Fruit fly (Drosophila melanogaster): ENCODE data around the gene Hsp110.

Gene Hsp110

DNA sequence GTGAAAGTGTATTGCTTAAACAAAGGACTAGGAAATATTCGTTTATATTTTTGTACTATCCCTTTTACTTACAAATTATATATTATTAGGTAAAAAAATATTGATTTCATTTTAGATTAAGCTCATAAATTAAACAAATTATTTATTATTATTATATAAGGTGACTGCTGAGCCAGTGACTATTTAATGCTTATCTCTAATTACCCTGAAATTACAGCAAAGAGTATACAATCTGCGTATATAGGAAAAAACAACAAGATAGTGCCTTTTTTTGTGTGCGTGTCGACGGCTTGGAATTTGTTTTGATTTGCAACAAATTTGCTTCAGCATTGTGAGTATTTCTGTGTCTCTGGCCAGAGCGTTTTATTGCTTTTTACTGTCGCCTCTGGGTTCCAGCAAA lies 52.7 kb downstream of the Hsp110 start:
- TF ChIP-seq CG1620 (GFP tag; optimal IDR thresholded peaks at IDR 0.05) (no peak), CG7101 (tag; optimal IDR thresholded peaks at IDR 0.05) (no peak), toe (GFP tag; optimal IDR thresholded peaks at IDR 0.05) (no peak), pad (GFP tag; optimal IDR thresholded peaks at IDR 0.05) (no peak), CG5204 (GFP tag; optimal IDR thresholded peaks at IDR 0.05) (no peak), CG14711 (tag; optimal IDR thresholded peaks at IDR 0.05) (no peak), tj (GFP tag; optimal IDR thresholded peaks at IDR 0.05) (no peak), Mnt (GFP tag; optimal IDR thresholded peaks at IDR 0.05) (no peak), Hr96 (GFP tag; optimal IDR thresholded peaks at IDR 0.05) (no peak), CG12768 (GFP tag; optimal IDR thresholded peaks at IDR 0.05) (no peak), bab1 (GFP tag; optimal IDR thresholded peaks at IDR 0.05) (no peak), Clk (GFP tag; optimal IDR thresholded peaks at IDR 0.05) (no peak), ovo (GFP tag; optimal IDR thresholded peaks at IDR 0.05) (no peak)

All from whole organism, adult.